Worm (Caenorhabditis elegans) whole organism, late embryonic: Measurements from ENCODE around the gene ZK593.2.

Source experiments
- elt-2 ChIP-seq: sonication (generic microtip); optimal IDR thresholded peaks from 2 replicates; lab custom pipeline; 2016; ENCODE audit warnings: missing genetic modification reagents, missing genetic modification characterization, missing compliant biosample characterization
- pax-1 ChIP-seq: fragments of 150-350 bp; optimal IDR thresholded peaks from 2 replicates; lab custom pipeline; 2014; ENCODE audit warnings: missing biosample characterization, missing genetic modification characterization
- unc-86 ChIP-seq: sonication (generic microtip); optimal IDR thresholded peaks from 2 replicates; lab custom pipeline; 2016; ENCODE audit warnings: missing genetic modification characterization, missing compliant biosample characterization

DNA sequence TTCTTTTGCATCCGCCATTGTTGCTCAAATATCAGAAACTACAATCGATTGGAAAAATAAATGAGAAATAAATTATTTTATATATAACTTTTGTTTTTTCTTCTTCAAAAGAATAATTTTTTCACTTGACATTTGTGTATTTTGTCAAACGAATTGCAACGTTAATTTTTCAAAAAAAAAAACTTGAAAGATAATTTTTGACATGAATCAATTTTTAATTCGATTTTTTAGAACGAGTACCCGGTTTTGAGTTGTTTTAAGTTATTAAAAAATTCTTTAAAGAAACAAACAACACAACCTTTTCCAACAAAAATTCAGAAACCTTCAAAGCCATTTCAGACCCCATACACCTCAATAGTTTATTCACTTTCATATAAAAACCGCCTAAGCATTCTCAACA, 28.9 kb upstream of the ZK593.2 start, which contains the start of gene F13E9.5:
- no peak for TF ChIP-seq pax-1 (tag; lab: Kevin White, UChicago)
- TF ChIP-seq unc-86 (tag; lab: Kevin White, UChicago) = no peak
- TF ChIP-seq elt-2 (tag; lab: Kevin White, UChicago) = no peak
